Fruit fly (Drosophila melanogaster) whole organism, embryonic: ENCODE results near the gene Pde11.

Experiments
- Abd-B ChIP-seq: fragments of 200-800 bp; sonication (Bioruptor generic); optimal IDR thresholded peaks from 2 replicates; lab custom pipeline; 2018; ENCODE audit warnings: missing biosample characterization, mild to moderate bottlenecking, missing genetic modification characterization, moderate library complexity
- CG10543 ChIP-seq: fragments of 200-800 bp; sonication (Bioruptor generic); optimal IDR thresholded peaks from 3 replicates; lab custom pipeline; 2017; ENCODE audit warnings: missing biosample characterization, mild to moderate bottlenecking, missing genetic modification characterization, moderate library complexity
- CG11504 ChIP-seq: fragments of 200-800 bp; sonication (Bioruptor generic); optimal IDR thresholded peaks from 3 replicates; lab custom pipeline; 2019; ENCODE audit warnings: missing biosample characterization, mild to moderate bottlenecking, missing genetic modification characterization, moderate library complexity
- CG12236 ChIP-seq: fragments of 200-800 bp; sonication (Bioruptor generic); optimal IDR thresholded peaks from 2 replicates; lab custom pipeline; 2016; ENCODE audit warnings: missing biosample characterization, missing genetic modification characterization
- CG12659 ChIP-seq: fragments of 200-800 bp; sonication (Bioruptor generic); optimal IDR thresholded peaks from 3 replicates; lab custom pipeline; 2017; ENCODE audit warnings: mild to moderate bottlenecking, missing biosample characterization, missing genetic modification reagents, missing genetic modification characterization
- CG13624 ChIP-seq: fragments of 200-800 bp; sonication (Bioruptor generic); optimal IDR thresholded peaks from 2 replicates; lab custom pipeline; 2016; ENCODE audit warnings: missing biosample characterization, missing genetic modification characterization
- CG14965 ChIP-seq: fragments of 200-800 bp; sonication (Bioruptor generic); optimal IDR thresholded peaks from 2 replicates; lab custom pipeline; 2016; ENCODE audit warnings: missing biosample characterization, missing genetic modification characterization, borderline replicate concordance
- CG15011 ChIP-seq: fragments of 200-800 bp; sonication (Bioruptor generic); optimal IDR thresholded peaks from 3 replicates; lab custom pipeline; 2018; ENCODE audit warnings: missing biosample characterization, mild to moderate bottlenecking, missing genetic modification characterization
- CG15514 ChIP-seq: fragments of 200-800 bp; sonication (Bioruptor generic); optimal IDR thresholded peaks from 3 replicates; lab custom pipeline; 2017; ENCODE audit warnings: missing biosample characterization, missing genetic modification characterization, mild to moderate bottlenecking, moderate library complexity, missing genetic modification reagents
- CG15601 ChIP-seq: fragments of 200-800 bp; sonication (Bioruptor generic); optimal IDR thresholded peaks from 3 replicates; lab custom pipeline; 2019; ENCODE audit warnings: missing biosample characterization, mild to moderate bottlenecking, missing genetic modification characterization, moderate library complexity
- CG17359 ChIP-seq: fragments of 200-800 bp; sonication (Bioruptor generic); optimal IDR thresholded peaks from 3 replicates; lab custom pipeline; 2018; ENCODE audit warnings: missing biosample characterization, mild to moderate bottlenecking, missing genetic modification characterization, moderate library complexity
- CG2678 ChIP-seq: fragments of 200-800 bp; sonication (Bioruptor generic); optimal IDR thresholded peaks from 3 replicates; lab custom pipeline; 2019; ENCODE audit warnings: missing biosample characterization, mild to moderate bottlenecking, missing genetic modification characterization, moderate library complexity
- CG31224 ChIP-seq: fragments of 200-800 bp; sonication (Bioruptor generic); IDR thresholded peaks from 2 replicates; pipeline ENCODE4 v1.3.6; 2022; ENCODE audit warnings: missing biosample characterization, missing genetic modification characterization
- CG32767 ChIP-seq: fragments of 200-800 bp; sonication (Bioruptor generic); IDR thresholded peaks from 2 replicates; pipeline ENCODE4 v1.3.6; 2022; ENCODE audit warnings: missing biosample characterization, missing genetic modification characterization
- CG33213 ChIP-seq: fragments of 200-800 bp; sonication (Bioruptor generic); optimal IDR thresholded peaks from 3 replicates; lab custom pipeline; 2016; ENCODE audit warnings: missing biosample characterization, missing genetic modification characterization
- CG6683 ChIP-seq: fragments of 200-800 bp; sonication (Bioruptor generic); optimal IDR thresholded peaks from 2 replicates; lab custom pipeline; 2017; ENCODE audit warnings: missing biosample characterization, mild to moderate bottlenecking, missing genetic modification characterization, missing genetic modification reagents
- CG6813 ChIP-seq: fragments of 200-800 bp; sonication (Bioruptor generic); optimal IDR thresholded peaks from 2 replicates; lab custom pipeline; 2017; ENCODE audit warnings: missing biosample characterization, missing genetic modification characterization, mild to moderate bottlenecking, moderate library complexity, missing genetic modification reagents
- CG7357 ChIP-seq: fragments of 200-800 bp; sonication (Bioruptor generic); IDR thresholded peaks from 3 replicates; pipeline ENCODE4 v1.3.6; 2022; ENCODE audit warnings: missing biosample characterization, missing genetic modification characterization
- CG7556 ChIP-seq: fragments of 200-800 bp; sonication (Bioruptor generic); optimal IDR thresholded peaks from 2 replicates; lab custom pipeline; 2017; ENCODE audit warnings: missing biosample characterization, mild to moderate bottlenecking, missing genetic modification characterization
- CG8089 ChIP-seq: fragments of 200-800 bp; sonication (Bioruptor generic); optimal IDR thresholded peaks from 3 replicates; lab custom pipeline; 2016; ENCODE audit warnings: missing biosample characterization, missing genetic modification characterization
- CG9876 ChIP-seq: fragments of 200-800 bp; sonication (Bioruptor generic); optimal IDR thresholded peaks from 2 replicates; lab custom pipeline; 2016; ENCODE audit warnings: missing biosample characterization, missing genetic modification characterization
- CoRest ChIP-seq: fragments of 200-800 bp; sonication (Bioruptor generic); optimal IDR thresholded peaks from 3 replicates; lab custom pipeline; 2018; ENCODE audit warnings: missing biosample characterization, mild to moderate bottlenecking, missing genetic modification characterization, moderate library complexity
- Dip3 ChIP-seq: fragments of 200-800 bp; sonication (Bioruptor generic); optimal IDR thresholded peaks from 3 replicates; lab custom pipeline; 2016; ENCODE audit warnings: missing biosample characterization, missing genetic modification characterization
- Dref ChIP-seq: fragments of 200-800 bp; sonication (Bioruptor generic); IDR thresholded peaks from 2 replicates; pipeline ENCODE4 v1.3.6; 2022; ENCODE audit warnings: missing biosample characterization, missing genetic modification characterization
- Med ChIP-seq: fragments of 200-800 bp; sonication (Bioruptor generic); peaks from one replicate; lab custom pipeline; 2016; ENCODE audit warnings: missing biosample characterization, missing genetic modification characterization, mild to moderate bottlenecking, inconsistent platforms, moderate library complexity
- Nf-YB ChIP-seq: fragments of 200-800 bp; sonication (Bioruptor generic); optimal IDR thresholded peaks from 3 replicates; lab custom pipeline; 2019; ENCODE audit warnings: missing biosample characterization, mild to moderate bottlenecking, missing genetic modification characterization, moderate library complexity
- Optix ChIP-seq: fragments of 200-800 bp; sonication (Bioruptor generic); IDR thresholded peaks from 3 replicates; pipeline ENCODE4 v1.3.6; 2022; ENCODE audit warnings: missing biosample characterization, missing genetic modification characterization
- Sin3A ChIP-seq: fragments of >200 bp; optimal IDR thresholded peaks from 2 replicates; lab custom pipeline; 2018
- amos ChIP-seq: fragments of 200-800 bp; sonication (Bioruptor generic); IDR thresholded peaks from 2 replicates; pipeline ENCODE4 v1.3.6; 2022; ENCODE audit warnings: missing biosample characterization, missing genetic modification characterization; ENCODE audit not compliant: partially characterized antibody
- bab2 ChIP-seq: fragments of 200-800 bp; sonication (Bioruptor generic); optimal IDR thresholded peaks from 2 replicates; lab custom pipeline; 2016; ENCODE audit warnings: missing biosample characterization, missing genetic modification characterization
- chif ChIP-seq, 2 experiments: fragments of 200-800 bp; sonication (Bioruptor generic); optimal IDR thresholded peaks; 3 replicates each; lab custom pipeline; 2016; ENCODE audit warnings: missing biosample characterization in 2 of 2, missing genetic modification characterization in 2 of 2
- ci ChIP-seq: fragments of 200-800 bp; sonication (Bioruptor generic); IDR thresholded peaks from 3 replicates; pipeline ENCODE4 v1.3.6; 2022; ENCODE audit warnings: missing biosample characterization, missing genetic modification characterization
- disco-r ChIP-seq: fragments of 200-800 bp; sonication (Bioruptor generic); optimal IDR thresholded peaks from 2 replicates; lab custom pipeline; 2016; ENCODE audit warnings: missing biosample characterization, missing genetic modification characterization
- emc ChIP-seq: fragments of 200-800 bp; sonication (Bioruptor generic); optimal IDR thresholded peaks from 2 replicates; lab custom pipeline; 2016; ENCODE audit warnings: missing biosample characterization, missing genetic modification characterization
- inv ChIP-seq: fragments of 200-800 bp; sonication (Bioruptor generic); IDR thresholded peaks from 2 replicates; pipeline ENCODE4 v1.3.6; 2022; ENCODE audit warnings: missing biosample characterization, missing genetic modification characterization; ENCODE audit not compliant: partially characterized antibody
- ken ChIP-seq: fragments of 200-800 bp; sonication (Bioruptor generic); IDR thresholded peaks from 3 replicates; pipeline ENCODE4 v1.3.6; 2022; ENCODE audit warnings: missing biosample characterization, missing genetic modification characterization
- lab ChIP-seq: fragments of 200-800 bp; sonication (Bioruptor generic); optimal IDR thresholded peaks from 3 replicates; lab custom pipeline; 2017; ENCODE audit warnings: missing biosample characterization, missing genetic modification characterization, mild to moderate bottlenecking, moderate library complexity, missing genetic modification reagents
- lilli ChIP-seq: fragments of 200-800 bp; sonication (Bioruptor generic); optimal IDR thresholded peaks from 3 replicates; lab custom pipeline; 2016; ENCODE audit warnings: missing biosample characterization, missing genetic modification characterization
- maf-S ChIP-seq: fragments of 200-800 bp; sonication (Bioruptor generic); optimal IDR thresholded peaks from 2 replicates; lab custom pipeline; 2016; ENCODE audit warnings: missing biosample characterization, missing genetic modification characterization
- mirr ChIP-seq: fragments of 200-800 bp; sonication (Bioruptor generic); optimal IDR thresholded peaks from 3 replicates; lab custom pipeline; 2018; ENCODE audit warnings: missing biosample characterization, mild to moderate bottlenecking, missing genetic modification characterization
- pnt ChIP-seq: fragments of 200-800 bp; sonication (Bioruptor generic); optimal IDR thresholded peaks from 3 replicates; lab custom pipeline; 2016; ENCODE audit warnings: missing biosample characterization, missing genetic modification characterization
- psq ChIP-seq: fragments of 200-800 bp; sonication (Bioruptor generic); optimal IDR thresholded peaks from 2 replicates; lab custom pipeline; 2017; ENCODE audit warnings: missing biosample characterization, missing genetic modification characterization
- sc ChIP-seq, 3 experiments: fragments of >200 bp in 2 of 3; fragments of 200-800 bp in 1 of 3; sonication (Bioruptor generic) in 1 of 3; optimal IDR thresholded peaks; 2 replicates in 2 of 3; 3 replicates in 1 of 3; lab custom pipeline; 2017; ENCODE audit warnings: mild to moderate bottlenecking in 1 of 3, missing biosample characterization in 1 of 3, missing genetic modification characterization in 1 of 3, missing genetic modification reagents in 1 of 3
- scrt ChIP-seq: fragments of 200-800 bp; sonication (Bioruptor generic); optimal IDR thresholded peaks from 2 replicates; lab custom pipeline; 2018; ENCODE audit warnings: missing biosample characterization, mild to moderate bottlenecking, missing genetic modification characterization, moderate library complexity
- sens ChIP-seq: fragments of 200-800 bp; sonication (Bioruptor generic); peaks from one replicate; lab custom pipeline; 2016; ENCODE audit warnings: missing biosample characterization, missing genetic modification characterization
- sens-2 ChIP-seq: fragments of 200-800 bp; sonication (Bioruptor generic); IDR thresholded peaks from 2 replicates; pipeline ENCODE4 v1.3.6; 2022; ENCODE audit warnings: missing biosample characterization, missing genetic modification characterization
- sr ChIP-seq: fragments of 200-800 bp; sonication (Bioruptor generic); IDR thresholded peaks from 3 replicates; pipeline ENCODE4 v1.3.6; 2022; ENCODE audit warnings: missing biosample characterization, missing genetic modification characterization
- sug ChIP-seq: fragments of 200-800 bp; optimal IDR thresholded peaks from 2 replicates; lab custom pipeline; 2019; ENCODE audit warnings: missing biosample characterization, mild to moderate bottlenecking, missing genetic modification characterization, moderate library complexity
- trh ChIP-seq: fragments of 200-800 bp; sonication (Bioruptor generic); optimal IDR thresholded peaks from 2 replicates; lab custom pipeline; 2016; ENCODE audit warnings: missing biosample characterization, missing genetic modification characterization
- tx ChIP-seq: fragments of 200-800 bp; sonication (Bioruptor generic); optimal IDR thresholded peaks from 2 replicates; lab custom pipeline; 2016; ENCODE audit warnings: missing biosample characterization, missing genetic modification characterization

Pde11 gene

dm6 chr2L:18567563-18567962 lies 22.6 kb downstream of the Pde11 start (continued):
- TF ChIP-seq CG31224: 0 out of 2 replicates have a peak, but pooled peaks have one; percentile 24
- TF ChIP-seq sens (GFP tag; lab: Kevin White, UChicago): peak; percentile 82
- peak; percentile 32 for TF ChIP-seq CG17359 (tag; lab: Kevin White, UChicago)
- TF ChIP-seq inv: no peak
- peak; percentile 59 for TF ChIP-seq CG6813 (GFP tag; lab: Kevin White, UChicago)
- peak; percentile 29 for TF ChIP-seq lilli (GFP tag; lab: Kevin White, UChicago)
- 0 out of 3 replicates have a peak, but pooled peaks have one; percentile 24 for TF ChIP-seq ken
- peak; percentile 61 for TF ChIP-seq bab2 (GFP tag; lab: Kevin White, UChicago)
- no peak for TF ChIP-seq amos
- TF ChIP-seq sens-2: no peak
- TF ChIP-seq trh: peak; percentile 23
- TF ChIP-seq sc (optimal IDR thresholded peaks at IDR 0.05; lab: Kevin White, UChicago): no peak
- no peak for TF ChIP-seq sc (GFP tag; optimal IDR thresholded peaks at IDR 0.05; lab: Kevin White, UChicago)
- peak; percentile 16 for TF ChIP-seq CG12659 (GFP tag; lab: Kevin White, UChicago)
- TF ChIP-seq mirr: peak; percentile 5
- TF ChIP-seq CG15601 (tag; lab: Kevin White, UChicago): no peak
- TF ChIP-seq CoRest (tag; lab: Kevin White, UChicago): peak; percentile 9
- TF ChIP-seq Dref (GFP tag; lab: Robert Waterston, UW): no peak
- peak; percentile 41 for TF ChIP-seq Dip3
- no peak for TF ChIP-seq CG6683 (GFP tag; lab: Kevin White, UChicago)
- TF ChIP-seq maf-S: peak; percentile 49
- TF ChIP-seq CG9876 (GFP tag; lab: Kevin White, UChicago): peak; percentile 42
- TF ChIP-seq CG8089 (GFP tag; lab: Kevin White, UChicago): peak; percentile 20
- TF ChIP-seq pnt (GFP tag; lab: Kevin White, UChicago): peak; percentile 4
- TF ChIP-seq sr: peak; percentile 71; the same call in 2 of the 3 replicates
- TF ChIP-seq lab: peak; percentile 87
- peak; percentile 19 for TF ChIP-seq CG14965 (GFP tag; lab: Kevin White, UChicago)
- peak; percentile 62 for TF ChIP-seq CG10543 (GFP tag; lab: Kevin White, UChicago)
- peak; percentile 92 for TF ChIP-seq Med (GFP tag; lab: Kevin White, UChicago)
- TF ChIP-seq CG7357 (GFP tag; lab: Robert Waterston, UW): no peak
- no peak for TF ChIP-seq Optix (GFP tag; lab: Robert Waterston, UW)
- TF ChIP-seq sug (tag; lab: Kevin White, UChicago): peak; percentile 42
- TF ChIP-seq CG33213 (GFP tag; lab: Kevin White, UChicago): peak; percentile 53
- TF ChIP-seq Abd-B: no peak
- peak; percentile 54 for TF ChIP-seq disco-r (GFP tag; lab: Kevin White, UChicago)
- peak; percentile 48; the same call in 1 of the 3 replicates for TF ChIP-seq ci
- TF ChIP-seq emc: peak; percentile 34
- peak; percentile 71 for TF ChIP-seq CG15514 (GFP tag; lab: Kevin White, UChicago)
- peak; percentile 42 for TF ChIP-seq CG13624
- TF ChIP-seq CG15011: peak; percentile 4
- peak; percentile 28 for TF ChIP-seq CG12236 (GFP tag; lab: Kevin White, UChicago)
- TF ChIP-seq Sin3A (lab: Kevin White, UChicago): no peak
- TF ChIP-seq scrt: peak; percentile 26
- no peak for TF ChIP-seq psq (GFP tag; lab: Kevin White, UChicago)
- peak; percentile 17 for TF ChIP-seq CG7556 (GFP tag; lab: Kevin White, UChicago)
- TF ChIP-seq Nf-YB (GFP tag; lab: Kevin White, UChicago): no peak
- TF ChIP-seq CG32767 (GFP tag; lab: Robert Waterston, UW): 0 out of 2 replicates have a peak, but pooled peaks have one; percentile 12
- TF ChIP-seq tx: peak; percentile 8
- peak in 1 of 2 experiments; percentile 30 for TF ChIP-seq chif (GFP tag; optimal IDR thresholded peaks at IDR 0.05; lab: Kevin White, UChicago)
- TF ChIP-seq CG11504: peak; percentile 5
- peak; percentile 48 for TF ChIP-seq CG2678
